Worm (Caenorhabditis elegans) whole organism, L4 larva: ENCODE measurements around the gene F22B5.5.

Source experiments
- T20F7.1 ChIP-seq: fragments of 200-800 bp; sonication (Bioruptor generic); optimal IDR thresholded peaks from 2 replicates; lab custom pipeline; 2018; ENCODE audit warnings: mild to moderate bottlenecking, missing genetic modification characterization, missing compliant biosample characterization
- T26A8.4 ChIP-seq: fragments of 200-800 bp; sonication (Bioruptor generic); IDR thresholded peaks from 2 replicates; pipeline ENCODE4 v1.3.6; 2022; ENCODE audit warnings: missing genetic modification characterization, missing compliant biosample characterization
- Y5F2A.4 ChIP-seq: fragments of 200-800 bp; sonication (Bioruptor generic); optimal IDR thresholded peaks from 2 replicates; lab custom pipeline; 2018; ENCODE audit warnings: mild to moderate bottlenecking, missing genetic modification characterization, missing compliant biosample characterization
- aha-1 ChIP-seq: fragments of 150-350 bp; peaks from one replicate; lab custom pipeline; 2014; ENCODE audit warnings: missing biosample characterization, missing genetic modification characterization
- ceh-32 ChIP-seq: sonication (generic microtip); optimal IDR thresholded peaks from 2 replicates; lab custom pipeline; 2016; ENCODE audit warnings: mild to moderate bottlenecking, missing genetic modification characterization, missing compliant biosample characterization; ENCODE audit not compliant: poor library complexity
- cey-2 ChIP-seq: sonication (generic microtip); optimal IDR thresholded peaks from 3 replicates; lab custom pipeline; 2017; ENCODE audit warnings: missing genetic modification characterization, mild to moderate bottlenecking, missing compliant biosample characterization, antibody characterized with exemption, borderline replicate concordance; ENCODE audit not compliant: insufficient read depth
- ctbp-1 ChIP-seq: fragments of 200-800 bp; sonication (Bioruptor generic); IDR thresholded peaks from 2 replicates; pipeline ENCODE4 v1.3.6; 2022; ENCODE audit warnings: missing genetic modification reagents, missing genetic modification characterization, missing compliant biosample characterization
- daf-8 ChIP-seq: fragments of 200-800 bp; sonication (Bioruptor generic); IDR thresholded peaks from 2 replicates; pipeline ENCODE4 v1.3.6; 2022; ENCODE audit warnings: missing genetic modification characterization, missing compliant biosample characterization
- dmd-6 ChIP-seq: fragments of 200-800 bp; sonication (Bioruptor generic); IDR thresholded peaks from 2 replicates; pipeline ENCODE4 v1.3.6; 2022; ENCODE audit warnings: missing genetic modification reagents, missing genetic modification characterization, missing compliant biosample characterization
- dmd-8 ChIP-seq: fragments of 200-800 bp; sonication (Bioruptor generic); IDR thresholded peaks from 2 replicates; pipeline ENCODE4 v1.3.6; 2022; ENCODE audit warnings: missing genetic modification characterization, missing compliant biosample characterization
- dpl-1 ChIP-seq: fragments of 150-350 bp; optimal IDR thresholded peaks from 2 replicates; lab custom pipeline; 2014; ENCODE audit warnings: missing biosample characterization, missing genetic modification reagents, missing genetic modification characterization
- egl-27 ChIP-seq: sonication (generic microtip); optimal IDR thresholded peaks from 3 replicates; lab custom pipeline; 2017; ENCODE audit warnings: missing biosample characterization, missing genetic modification reagents, missing genetic modification characterization
- egl-43 ChIP-seq: fragments of 200-800 bp; sonication (Bioruptor generic); IDR thresholded peaks from 2 replicates; pipeline ENCODE4 v1.3.6; 2022; ENCODE audit warnings: missing genetic modification reagents, missing genetic modification characterization, missing compliant biosample characterization
- fos-1 ChIP-seq: fragments of 150-350 bp; optimal IDR thresholded peaks from 2 replicates; lab custom pipeline; 2014; ENCODE audit warnings: missing biosample characterization, missing genetic modification characterization
- hif-1 ChIP-seq, 2 experiments: sonication (generic microtip); optimal IDR thresholded peaks; 2 replicates each; lab custom pipeline; 2016 to 2017; ENCODE audit warnings: missing compliant biosample characterization in 2 of 2, missing genetic modification characterization in 2 of 2, missing genetic modification reagents in 2 of 2, missing genotype in 2 of 2, mild to moderate bottlenecking in 1 of 2
- hlh-30 ChIP-seq: sonication (generic microtip); optimal IDR thresholded peaks from 2 replicates; lab custom pipeline; 2017; ENCODE audit warnings: antibody characterized with exemption, mild to moderate bottlenecking, missing genetic modification characterization, missing compliant biosample characterization; ENCODE audit not compliant: insufficient read depth
- lin-13 ChIP-seq: fragments of 150-350 bp; optimal IDR thresholded peaks from 2 replicates; lab custom pipeline; 2014; ENCODE audit warnings: missing biosample characterization, missing genetic modification reagents, missing genetic modification characterization
- lin-29 ChIP-seq: fragments of 200-800 bp; sonication (Bioruptor generic); IDR thresholded peaks from 2 replicates; pipeline ENCODE4 v1.3.6; 2022; ENCODE audit warnings: missing genetic modification reagents, missing genetic modification characterization, missing compliant biosample characterization
- lin-38 ChIP-seq: fragments of 200-800 bp; sonication (Bioruptor generic); IDR thresholded peaks from 2 replicates; pipeline ENCODE4 v1.3.6; 2022; ENCODE audit warnings: missing genetic modification reagents, missing genetic modification characterization, missing compliant biosample characterization
- mep-1 ChIP-seq: fragments of 150-350 bp; sonication (generic microtip); optimal IDR thresholded peaks from 3 replicates; lab custom pipeline; 2014; ENCODE audit warnings: missing biosample characterization, missing genetic modification characterization
- mxl-3 ChIP-seq: fragments of 200-800 bp; sonication (Bioruptor generic); optimal IDR thresholded peaks from 2 replicates; lab custom pipeline; 2018; ENCODE audit warnings: mild to moderate bottlenecking, missing genetic modification characterization, missing compliant biosample characterization
- nhr-111 ChIP-seq: fragments of 200-800 bp; sonication (Bioruptor generic); optimal IDR thresholded peaks from 2 replicates; lab custom pipeline; 2018; ENCODE audit warnings: mild to moderate bottlenecking, missing genetic modification characterization, missing compliant biosample characterization
- nhr-28 ChIP-seq: fragments of 150-350 bp; optimal IDR thresholded peaks from 2 replicates; lab custom pipeline; 2014; ENCODE audit warnings: missing biosample characterization, missing genetic modification characterization
- pha-4 ChIP-seq, 2 experiments: fragments of 150-350 bp in 1 of 2; fragments of 200-800 bp in 1 of 2; sonication (Bioruptor generic) in 1 of 2; IDR thresholded peaks in 1 of 2; optimal IDR thresholded peaks in 1 of 2; 2 replicates each; pipeline versions ENCODE4 v1.3.6 to Lab custom; 2014 to 2022; ENCODE audit warnings: missing genetic modification characterization in 2 of 2, missing genetic modification reagents in 2 of 2, missing biosample characterization in 1 of 2, missing compliant biosample characterization in 1 of 2
- pqm-1 ChIP-seq: sonication (generic microtip); optimal IDR thresholded peaks from 2 replicates; lab custom pipeline; 2017; ENCODE audit warnings: missing biosample characterization, missing genetic modification characterization
- set-16 ChIP-seq: fragments of 200-800 bp; sonication (Bioruptor generic); IDR thresholded peaks from 2 replicates; pipeline ENCODE4 v1.3.6; 2022; ENCODE audit warnings: missing genetic modification reagents, missing genetic modification characterization, missing compliant biosample characterization
- snpc-4 ChIP-seq: fragments of 150-350 bp; optimal IDR thresholded peaks from 2 replicates; lab custom pipeline; 2014; ENCODE audit warnings: missing biosample characterization, missing genetic modification characterization
- tra-1 ChIP-seq: fragments of 200-800 bp; sonication (Bioruptor generic); IDR thresholded peaks from 2 replicates; pipeline ENCODE4 v1.3.6; 2022; ENCODE audit warnings: missing genetic modification reagents, missing genetic modification characterization, missing compliant biosample characterization
- unc-130 ChIP-seq: sonication (generic microtip); optimal IDR thresholded peaks from 2 replicates; lab custom pipeline; 2016; ENCODE audit warnings: missing genetic modification reagents, missing genetic modification characterization, missing compliant biosample characterization
- unc-62 ChIP-seq, 3 experiments: fragments of 150-350 bp in 1 of 3; sonication (generic microtip); optimal IDR thresholded peaks in 2 of 3; peaks in 1 of 3; 1 replicate in 1 of 3; 2 replicates in 2 of 3; lab custom pipeline; 2014 to 2017; ENCODE audit warnings: missing biosample characterization in 3 of 3, missing genetic modification characterization in 3 of 3, missing genetic modification reagents in 3 of 3, missing genotype in 1 of 3
- zag-1 ChIP-seq: fragments of 150-350 bp; optimal IDR thresholded peaks from 2 replicates; lab custom pipeline; 2014; ENCODE audit warnings: missing biosample characterization, missing genetic modification characterization
- zip-2 ChIP-seq: fragments of 150-350 bp; optimal IDR thresholded peaks from 2 replicates; lab custom pipeline; 2014; ENCODE audit warnings: missing biosample characterization, missing genetic modification characterization

Gene F22B5.5

ce11 chrII:8456681-8457389 is 2.4 kb upstream of the F22B5.5 start:
- TF ChIP-seq fos-1 (tag; lab: Kevin White, UChicago): no peak
- TF ChIP-seq egl-27 (tag; lab: Kevin White, UChicago): no peak
- TF ChIP-seq dpl-1: peak; percentile 13
- TF ChIP-seq lin-29: no peak
- TF ChIP-seq lin-38 (GFP tag; lab: Robert Waterston, UW): 0 out of 2 replicates have a peak, but pooled peaks have one; percentile 22
- peak; percentile 21 for TF ChIP-seq unc-130 (GFP tag; lab: Kevin White, UChicago)

ce11 chrII:8456094-8456493 is 1.7 kb upstream of the F22B5.5 start, which contains the start of gene F22B5.6:
Gene F22B5.6, minus strand, starts transcription at chrII:8456194.
- TF ChIP-seq T26A8.4 (no peak), pha-4 (GFP tag; IDR thresholded peaks at IDR 0.05; lab: Robert Waterston, UW) (no peak), pha-4 (tag; optimal IDR thresholded peaks at IDR 0.05; lab: Kevin White, UChicago) (no peak), lin-38 (GFP tag; lab: Robert Waterston, UW) (no peak), pqm-1 (tag; lab: Kevin White, UChicago) (no peak), dpl-1 (no peak), mxl-3 (GFP tag; lab: Kevin White, UChicago) (no peak), lin-13 (GFP tag; lab: Kevin White, UChicago) (no peak), ctbp-1 (GFP tag; lab: Robert Waterston, UW) (no peak)

- TF ChIP-seq aha-1 (tag; lab: Kevin White, UChicago) (peak; percentile 100), mep-1 (tag; lab: Kevin White, UChicago) (peak; percentile 18), T26A8.4 (no peak), hlh-30 (tag; lab: Kevin White, UChicago) (peak; percentile 32), zag-1 (tag; lab: Kevin White, UChicago) (no peak), egl-43 (GFP tag; lab: Robert Waterston, UW) (peak; percentile 34; the same call in 1 of the 2 replicates), tra-1 (0 out of 2 replicates have a peak, but pooled peaks have one; percentile 13), set-16 (GFP tag; lab: Robert Waterston, UW) (peak; percentile 32; the same call in 1 of the 2 replicates), dmd-8 (GFP tag; lab: Robert Waterston, UW) (no peak), hif-1 (tag; optimal IDR thresholded peaks at IDR 0.05; lab: Kevin White, UChicago) (peak; percentile 94 to 99)
These were observed 3.0 kb downstream of the F22B5.5 start for ce11 chrII:8451425-8451824.

ce11 chrII:8450750-8451149 is 3.7 kb downstream of the F22B5.5 start:
- TF ChIP-seq ceh-32: no peak
- peak in 1 of 2 experiments; percentile 51 for TF ChIP-seq unc-62 (GFP tag; optimal IDR thresholded peaks at IDR 0.05 in 1 of 2; lab: Kevin White, UChicago)
- no peak for TF ChIP-seq unc-62 (tag; optimal IDR thresholded peaks at IDR 0.05; lab: Kevin White, UChicago)
- TF ChIP-seq T20F7.1 (GFP tag; lab: Kevin White, UChicago): no peak
- TF ChIP-seq mxl-3 (GFP tag; lab: Kevin White, UChicago): peak; percentile 2
- no peak for TF ChIP-seq nhr-111 (GFP tag; lab: Kevin White, UChicago)
- peak in 1 of 2 experiments; percentile 40 for TF ChIP-seq hif-1 (tag; optimal IDR thresholded peaks at IDR 0.05; lab: Kevin White, UChicago)
- TF ChIP-seq, all 104 proteins: peak for 3

ce11 chrII:8449660-8450118 is 4.7 kb downstream of the F22B5.5 start, which contains the start of gene F22B5.4:
Gene F22B5.4, plus strand, starts transcription at chrII:8449710.
- TF ChIP-seq nhr-28 (tag; lab: Kevin White, UChicago) (peak; percentile 64), dmd-6 (GFP tag; lab: Robert Waterston, UW) (peak; percentile 34; the same call in 1 of the 2 replicates), snpc-4 (tag; lab: Kevin White, UChicago) (no peak), hif-1 (tag; optimal IDR thresholded peaks at IDR 0.05; lab: Kevin White, UChicago) (peak in 1 of 2 experiments; percentile 48), cey-2 (tag; lab: Kevin White, UChicago) (no peak), zip-2 (no peak), pqm-1 (tag; lab: Kevin White, UChicago) (peak; percentile 27), daf-8 (no peak), Y5F2A.4 (GFP tag; lab: Kevin White, UChicago) (no peak)
- TF ChIP-seq, all 104 proteins: peak for 4
